Fruit fly (Drosophila melanogaster) whole organism, adult: Measurements from ENCODE around the gene ddbt.

ENCODE experiments used
- CG11617 ChIP-seq: fragments of 200-800 bp; sonication (Bioruptor generic); optimal IDR thresholded peaks from 2 replicates; lab custom pipeline; 2017; ENCODE audit warnings: mild to moderate bottlenecking, missing biosample characterization, missing genetic modification reagents, missing genetic modification characterization
- CG1620 ChIP-seq: fragments of 200-800 bp; sonication (Bioruptor generic); optimal IDR thresholded peaks from 2 replicates; lab custom pipeline; 2016; ENCODE audit warnings: missing biosample characterization, missing genetic modification characterization
- CG33017 ChIP-seq: fragments of 200-800 bp; sonication (Bioruptor generic); optimal IDR thresholded peaks from 2 replicates; lab custom pipeline; 2018; ENCODE audit warnings: missing biosample characterization, mild to moderate bottlenecking, missing genetic modification characterization, moderate library complexity
- CG5204 ChIP-seq: fragments of 200-800 bp; sonication (Bioruptor generic); optimal IDR thresholded peaks from 2 replicates; lab custom pipeline; 2016; ENCODE audit warnings: missing biosample characterization, missing genetic modification characterization
- CG7045 ChIP-seq: fragments of 200-800 bp; sonication (Bioruptor generic); optimal IDR thresholded peaks from 2 replicates; lab custom pipeline; 2017; ENCODE audit warnings: missing biosample characterization, mild to moderate bottlenecking, missing genetic modification characterization
- Hr96 ChIP-seq: fragments of 200-800 bp; sonication (Bioruptor generic); optimal IDR thresholded peaks from 2 replicates; lab custom pipeline; 2016; ENCODE audit warnings: missing biosample characterization, missing genetic modification characterization
- Mnt ChIP-seq: fragments of 200-800 bp; sonication (Bioruptor generic); optimal IDR thresholded peaks from 2 replicates; lab custom pipeline; 2016; ENCODE audit warnings: missing biosample characterization, mild to moderate bottlenecking, missing genetic modification characterization

DNA sequence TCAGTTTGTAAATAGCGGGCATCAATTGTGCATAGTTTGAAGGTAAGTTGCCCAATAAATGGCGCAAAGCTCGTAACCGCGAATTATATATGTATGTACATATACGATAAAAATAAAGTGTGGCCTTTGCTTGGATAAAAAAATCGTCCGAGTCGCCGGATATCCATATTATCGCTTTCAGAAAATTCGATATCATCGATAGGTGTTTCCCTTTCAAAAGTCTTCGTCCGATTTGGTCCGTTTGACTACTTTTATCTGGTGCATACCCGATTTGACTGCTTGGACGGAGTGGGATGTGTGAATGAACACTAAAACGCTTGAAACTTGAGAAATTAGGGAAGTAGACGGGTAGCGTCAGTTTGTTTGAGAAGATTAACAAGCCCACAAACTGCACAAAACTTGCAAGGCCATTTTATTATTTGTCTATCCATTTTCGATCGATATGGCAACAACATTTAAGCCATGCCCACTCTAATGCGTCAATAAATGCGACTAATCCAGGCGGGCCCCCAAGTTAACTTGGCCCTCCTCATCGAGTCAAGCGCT is 12.3 kb downstream of the ddbt start:
- no peak for TF ChIP-seq Mnt
- TF ChIP-seq CG7045: no peak
- TF ChIP-seq CG1620 (GFP tag; lab: Kevin White, UChicago): no peak
- TF ChIP-seq CG11617 (GFP tag; lab: Kevin White, UChicago): no peak
- TF ChIP-seq CG33017 (tag; lab: Kevin White, UChicago): no peak
- no peak for TF ChIP-seq Hr96
- no peak for TF ChIP-seq CG5204 (GFP tag; lab: Kevin White, UChicago)
